Worm (Caenorhabditis elegans) whole organism, young adult: ENCODE measurements around the gene tbx-32.
"Not testable (repeated sequence)": the region's sequence is repeated elsewhere in the genome, so short reads cannot be mapped to it uniquely, and the experiment has no call there.

ENCODE experiments used
- F37B4.10 ChIP-seq: fragments of 200-800 bp; sonication (Bioruptor generic); IDR thresholded peaks from 2 replicates; pipeline ENCODE4 v1.3.6; 2022; ENCODE audit warnings: missing genetic modification characterization, missing compliant biosample characterization
- K12H6.12 ChIP-seq: fragments of 200-800 bp; sonication (Bioruptor generic); optimal IDR thresholded peaks from 2 replicates; lab custom pipeline; 2018; ENCODE audit warnings: mild to moderate bottlenecking, missing genetic modification characterization, missing compliant biosample characterization
- cebp-1 ChIP-seq, 2 experiments: fragments of 200-800 bp in 1 of 2; sonication (Bioruptor generic) in 1 of 2; sonication (generic microtip) in 1 of 2; IDR thresholded peaks in 1 of 2; optimal IDR thresholded peaks in 1 of 2; 2 replicates each; pipeline versions ENCODE4 v1.3.6 to Lab custom; 2017 to 2022; ENCODE audit warnings: missing compliant biosample characterization in 2 of 2, missing genetic modification characterization in 2 of 2, mild to moderate bottlenecking in 1 of 2, missing genetic modification reagents in 1 of 2, moderate library complexity in 1 of 2
- ceh-91 ChIP-seq: fragments of 200-800 bp; sonication (Bioruptor generic); IDR thresholded peaks from 2 replicates; pipeline ENCODE4 v1.3.6; 2022; ENCODE audit warnings: missing genetic modification reagents, missing genetic modification characterization, missing compliant biosample characterization
- egl-18 ChIP-seq: fragments of 200-800 bp; sonication (Bioruptor generic); IDR thresholded peaks from 2 replicates; pipeline ENCODE4 v1.3.6; 2022; ENCODE audit warnings: missing genetic modification reagents, missing genetic modification characterization, missing compliant biosample characterization
- fkh-3 ChIP-seq: sonication (generic microtip); optimal IDR thresholded peaks from 2 replicates; lab custom pipeline; 2016; ENCODE audit warnings: mild to moderate bottlenecking, missing genetic modification characterization, missing compliant biosample characterization
- lsl-1 ChIP-seq: fragments of 200-800 bp; sonication (Bioruptor generic); optimal IDR thresholded peaks from 2 replicates; lab custom pipeline; 2018; ENCODE audit warnings: mild to moderate bottlenecking, missing genetic modification characterization, moderate library complexity, missing compliant biosample characterization
- nhr-90 ChIP-seq: sonication (generic microtip); optimal IDR thresholded peaks from 2 replicates; lab custom pipeline; 2016; ENCODE audit warnings: missing genotype, mild to moderate bottlenecking, missing genetic modification characterization, missing compliant biosample characterization
- ztf-18 ChIP-seq: sonication (generic microtip); optimal IDR thresholded peaks from 2 replicates; lab custom pipeline; 2016; ENCODE audit warnings: missing genotype, mild to moderate bottlenecking, missing genetic modification characterization, missing compliant biosample characterization

DNA sequence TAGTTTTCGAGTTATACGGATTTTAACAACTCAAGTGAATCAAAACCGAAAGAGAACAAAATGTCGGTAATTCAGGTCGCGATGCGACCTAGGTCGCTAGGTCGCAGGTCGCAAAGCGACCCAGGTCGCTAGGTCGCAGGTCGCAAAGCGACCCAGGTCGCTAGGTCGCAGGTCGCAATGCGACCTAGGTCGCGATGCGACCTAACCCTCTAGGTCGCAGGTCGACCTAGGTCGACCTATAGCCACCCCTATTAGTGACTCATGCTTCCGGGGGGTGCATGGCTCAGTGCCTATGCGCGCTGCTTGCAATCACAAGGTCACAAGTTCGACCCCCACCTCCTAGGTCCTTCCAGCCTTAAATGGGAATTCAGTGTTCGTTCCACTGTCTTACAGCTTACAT lies 26.2 kb downstream of the tbx-32 start:
- TF ChIP-seq nhr-90 (tag; lab: Kevin White, UChicago); ceh-91 (GFP tag; lab: Robert Waterston, UW); ztf-18 (tag; lab: Kevin White, UChicago); fkh-3 (tag; lab: Kevin White, UChicago); lsl-1 (GFP tag; lab: Kevin White, UChicago); F37B4.10 (GFP tag; lab: Robert Waterston, UW); egl-18 (GFP tag; lab: Robert Waterston, UW); K12H6.12 (tag; lab: Kevin White, UChicago); cebp-1 (GFP tag; IDR thresholded peaks at IDR 0.05; lab: Robert Waterston, UW); cebp-1 (tag; optimal IDR thresholded peaks at IDR 0.05; lab: Kevin White, UChicago): not testable (repeated sequence)
